Fruit fly (Drosophila melanogaster) whole organism, prepupa: Measurements from ENCODE around the gene RhoGAP18B.
A peak's percentile ranks its signal among the peaks of the same experiment; 100 is the strongest.

ENCODE experiments used
- CG1621 ChIP-seq: fragments of 200-800 bp; sonication (Bioruptor generic); optimal IDR thresholded peaks from 3 replicates; lab custom pipeline; 2018; ENCODE audit warnings: missing biosample characterization, mild to moderate bottlenecking, missing genetic modification characterization
- CG31627 ChIP-seq: fragments of 200-800 bp; sonication (Bioruptor generic); optimal IDR thresholded peaks from 3 replicates; lab custom pipeline; 2016; ENCODE audit warnings: missing biosample characterization, missing genetic modification characterization
- CG7368 ChIP-seq: fragments of 200-800 bp; sonication (Bioruptor generic); optimal IDR thresholded peaks from 3 replicates; lab custom pipeline; 2016; ENCODE audit warnings: missing biosample characterization, missing genetic modification characterization
- CG8119 ChIP-seq: fragments of 200-800 bp; sonication (Bioruptor generic); IDR thresholded peaks from 3 replicates; pipeline ENCODE4 v1.3.6; 2022; ENCODE audit warnings: missing biosample characterization, missing genetic modification characterization
- Ets21C ChIP-seq: fragments of 200-800 bp; sonication (Bioruptor generic); optimal IDR thresholded peaks from 3 replicates; lab custom pipeline; 2016; ENCODE audit warnings: missing biosample characterization, missing genetic modification characterization
- Gug ChIP-seq: fragments of 200-800 bp; sonication (Bioruptor generic); IDR thresholded peaks from 2 replicates; pipeline ENCODE4 v1.3.6; 2022; ENCODE audit warnings: missing biosample characterization, missing genetic modification characterization
- Hr4 ChIP-seq: fragments of 200-800 bp; sonication (Bioruptor generic); optimal IDR thresholded peaks from 3 replicates; lab custom pipeline; 2016; ENCODE audit warnings: missing biosample characterization, missing genetic modification characterization
- Lpt ChIP-seq: fragments of 200-800 bp; sonication (Bioruptor generic); optimal IDR thresholded peaks from 3 replicates; lab custom pipeline; 2016; ENCODE audit warnings: missing biosample characterization, missing genetic modification characterization
- OdsH ChIP-seq: fragments of 200-800 bp; sonication (Bioruptor generic); optimal IDR thresholded peaks from 3 replicates; lab custom pipeline; 2016; ENCODE audit warnings: missing biosample characterization, missing genetic modification characterization
- fd59A ChIP-seq: fragments of 200-800 bp; sonication (Bioruptor generic); optimal IDR thresholded peaks from 2 replicates; lab custom pipeline; 2017; ENCODE audit warnings: missing biosample characterization, mild to moderate bottlenecking, missing genetic modification characterization, missing genetic modification reagents
- lz ChIP-seq: fragments of 200-800 bp; sonication (Bioruptor generic); optimal IDR thresholded peaks from 3 replicates; lab custom pipeline; 2016; ENCODE audit warnings: missing biosample characterization, missing genetic modification characterization
- pdm3 ChIP-seq: fragments of 200-800 bp; sonication (Bioruptor generic); optimal IDR thresholded peaks from 3 replicates; lab custom pipeline; 2016; ENCODE audit warnings: missing biosample characterization, missing genetic modification characterization
- spab ChIP-seq: fragments of 200-800 bp; sonication (Bioruptor generic); optimal IDR thresholded peaks from 2 replicates; lab custom pipeline; 2017; ENCODE audit warnings: missing biosample characterization, mild to moderate bottlenecking, missing genetic modification characterization, missing genetic modification reagents
- ss ChIP-seq, 2 experiments: fragments of 200-800 bp; sonication (Bioruptor generic); optimal IDR thresholded peaks; 2 replicates in 1 of 2; 3 replicates in 1 of 2; lab custom pipeline; 2017 to 2018; ENCODE audit warnings: mild to moderate bottlenecking in 2 of 2, missing biosample characterization in 2 of 2, missing genetic modification characterization in 2 of 2, moderate library complexity in 1 of 2

dm6 chrX:19154998-19155397 lies 11.9 kb downstream of the RhoGAP18B start:
- TF ChIP-seq Hr4 (GFP tag; lab: Kevin White, UChicago): peak; percentile 96
- TF ChIP-seq lz (GFP tag; lab: Kevin White, UChicago): peak; percentile 95
- peak; percentile 81 to 89 for TF ChIP-seq ss (GFP tag; optimal IDR thresholded peaks at IDR 0.05; lab: Kevin White, UChicago)
- TF ChIP-seq CG7368 (GFP tag; lab: Kevin White, UChicago): peak; percentile 96
- peak; percentile 89 for TF ChIP-seq Ets21C
- TF ChIP-seq OdsH: peak; percentile 92
- peak; percentile 93 for TF ChIP-seq Gug (GFP tag; lab: Robert Waterston, UW)
- TF ChIP-seq Lpt (GFP tag; lab: Kevin White, UChicago): peak; percentile 92
- TF ChIP-seq CG31627 (GFP tag; lab: Kevin White, UChicago): peak; percentile 94
- TF ChIP-seq CG1621 (tag; lab: Kevin White, UChicago): peak; percentile 89
- TF ChIP-seq pdm3 (GFP tag; lab: Kevin White, UChicago): peak; percentile 95
- peak; percentile 83 for TF ChIP-seq fd59A
- peak; percentile 82 for TF ChIP-seq spab (GFP tag; lab: Kevin White, UChicago)
- peak; percentile 94 for TF ChIP-seq CG8119 (GFP tag; lab: Robert Waterston, UW)
